Fruit fly (Drosophila melanogaster) whole organism, embryonic: Measurements from ENCODE around the gene CG10338.

Experiments
- Aef1 ChIP-seq: fragments of 200-800 bp; sonication (Bioruptor generic); IDR thresholded peaks from 3 replicates; pipeline ENCODE4 v1.3.6; 2022; ENCODE audit warnings: missing biosample characterization, missing genetic modification characterization
- CG10267 ChIP-seq: fragments of 200-800 bp; sonication (Bioruptor generic); optimal IDR thresholded peaks from 2 replicates; lab custom pipeline; 2018; ENCODE audit warnings: missing biosample characterization, mild to moderate bottlenecking, missing genetic modification characterization, moderate library complexity
- CG11093 ChIP-seq: fragments of 200-800 bp; sonication (Bioruptor generic); IDR thresholded peaks from 3 replicates; pipeline ENCODE4 v1.3.6; 2022; ENCODE audit warnings: missing biosample characterization, missing genetic modification characterization
- CG12071 ChIP-seq: fragments of 200-800 bp; sonication (Bioruptor generic); optimal IDR thresholded peaks from 3 replicates; lab custom pipeline; 2018; ENCODE audit warnings: missing biosample characterization, mild to moderate bottlenecking, missing genetic modification characterization
- CG12391 ChIP-seq: fragments of 200-800 bp; sonication (Bioruptor generic); optimal IDR thresholded peaks from 3 replicates; lab custom pipeline; 2018; ENCODE audit warnings: missing biosample characterization, mild to moderate bottlenecking, missing genetic modification characterization, moderate library complexity
- CG12942 ChIP-seq: fragments of 200-800 bp; sonication (Bioruptor generic); optimal IDR thresholded peaks from 3 replicates; lab custom pipeline; 2016; ENCODE audit warnings: missing biosample characterization, missing genetic modification characterization
- CG16815 ChIP-seq: fragments of 200-800 bp; sonication (Bioruptor generic); optimal IDR thresholded peaks from 3 replicates; lab custom pipeline; 2017; ENCODE audit warnings: missing biosample characterization, mild to moderate bottlenecking, missing genetic modification characterization
- CG18764 ChIP-seq: fragments of 200-800 bp; sonication (Bioruptor generic); optimal IDR thresholded peaks from 3 replicates; lab custom pipeline; 2016; ENCODE audit warnings: missing biosample characterization, missing genetic modification characterization
- CG2678 ChIP-seq: fragments of 200-800 bp; sonication (Bioruptor generic); optimal IDR thresholded peaks from 3 replicates; lab custom pipeline; 2019; ENCODE audit warnings: missing biosample characterization, mild to moderate bottlenecking, missing genetic modification characterization, moderate library complexity
- CG33213 ChIP-seq: fragments of 200-800 bp; sonication (Bioruptor generic); optimal IDR thresholded peaks from 3 replicates; lab custom pipeline; 2016; ENCODE audit warnings: missing biosample characterization, missing genetic modification characterization
- CG34422 ChIP-seq: fragments of 200-800 bp; sonication (Bioruptor generic); IDR thresholded peaks from 3 replicates; pipeline ENCODE4 v1.3.6; 2022; ENCODE audit warnings: missing biosample characterization, missing genetic modification characterization
- CG3838 ChIP-seq: fragments of 200-800 bp; sonication (Bioruptor generic); optimal IDR thresholded peaks from 3 replicates; lab custom pipeline; 2016; ENCODE audit warnings: missing biosample characterization, missing genetic modification characterization
- CG4282 ChIP-seq: fragments of 200-800 bp; sonication (Bioruptor generic); optimal IDR thresholded peaks from 2 replicates; lab custom pipeline; 2016; ENCODE audit warnings: missing biosample characterization, missing genetic modification characterization
- CG6654 ChIP-seq: fragments of 200-800 bp; sonication (Bioruptor generic); optimal IDR thresholded peaks from 2 replicates; lab custom pipeline; 2017; ENCODE audit warnings: missing biosample characterization, mild to moderate bottlenecking, missing genetic modification characterization
- CG6813 ChIP-seq: fragments of 200-800 bp; sonication (Bioruptor generic); optimal IDR thresholded peaks from 2 replicates; lab custom pipeline; 2017; ENCODE audit warnings: missing biosample characterization, missing genetic modification characterization, mild to moderate bottlenecking, moderate library complexity, missing genetic modification reagents
- CG7271 ChIP-seq: fragments of 200-800 bp; sonication (Bioruptor generic); optimal IDR thresholded peaks from 2 replicates; lab custom pipeline; 2018; ENCODE audit warnings: missing biosample characterization, mild to moderate bottlenecking, missing genetic modification characterization, moderate library complexity
- CG8290 ChIP-seq, 3 experiments: fragments of 200-800 bp; sonication (Bioruptor generic); optimal IDR thresholded peaks; 2 replicates each; lab custom pipeline; 2016 to 2019; ENCODE audit warnings: missing biosample characterization in 3 of 3, missing genetic modification characterization in 3 of 3, mild to moderate bottlenecking in 2 of 3, moderate library complexity in 1 of 3
- CG9215 ChIP-seq: fragments of 200-800 bp; sonication (Bioruptor generic); IDR thresholded peaks from 2 replicates; pipeline ENCODE4 v1.3.6; 2022; ENCODE audit warnings: missing biosample characterization, missing genetic modification characterization
- Doc3 ChIP-seq: fragments of 200-800 bp; sonication (Bioruptor generic); IDR thresholded peaks from 3 replicates; pipeline ENCODE4 v1.3.6; 2022; ENCODE audit warnings: missing biosample characterization, missing genetic modification characterization; ENCODE audit not compliant: partially characterized antibody
- Drgx ChIP-seq: fragments of 200-800 bp; sonication (Bioruptor generic); IDR thresholded peaks from 2 replicates; pipeline ENCODE4 v1.3.6; 2022; ENCODE audit warnings: missing biosample characterization, missing genetic modification characterization
- Fer2 ChIP-seq: fragments of 200-800 bp; sonication (Bioruptor generic); optimal IDR thresholded peaks from 2 replicates; lab custom pipeline; 2018; ENCODE audit warnings: missing biosample characterization, mild to moderate bottlenecking, missing genetic modification characterization, moderate library complexity
- Fer3 ChIP-seq: fragments of 200-800 bp; sonication (Bioruptor generic); optimal IDR thresholded peaks from 2 replicates; lab custom pipeline; 2018; ENCODE audit warnings: missing biosample characterization, mild to moderate bottlenecking, missing genetic modification characterization, moderate library complexity
- HmgD ChIP-seq: fragments of 200-800 bp; sonication (Bioruptor generic); optimal IDR thresholded peaks from 3 replicates; lab custom pipeline; 2016; ENCODE audit warnings: missing biosample characterization, missing genetic modification characterization
- Med ChIP-seq: fragments of 200-800 bp; sonication (Bioruptor generic); peaks from one replicate; lab custom pipeline; 2016; ENCODE audit warnings: missing biosample characterization, missing genetic modification characterization, mild to moderate bottlenecking, inconsistent platforms, moderate library complexity
- Nf-YB ChIP-seq: fragments of 200-800 bp; sonication (Bioruptor generic); optimal IDR thresholded peaks from 3 replicates; lab custom pipeline; 2019; ENCODE audit warnings: missing biosample characterization, mild to moderate bottlenecking, missing genetic modification characterization, moderate library complexity
- Opbp ChIP-seq: fragments of 200-800 bp; sonication (Bioruptor generic); IDR thresholded peaks from 3 replicates; pipeline ENCODE4 v1.3.6; 2022; ENCODE audit warnings: missing biosample characterization, missing genetic modification characterization; ENCODE audit not compliant: partially characterized antibody
- Rfx ChIP-seq: fragments of 200-800 bp; sonication (Bioruptor generic); IDR thresholded peaks from 2 replicates; pipeline ENCODE4 v1.3.6; 2022; ENCODE audit warnings: missing biosample characterization, missing genetic modification characterization
- Scr ChIP-seq: fragments of 200-800 bp; sonication (Bioruptor generic); IDR thresholded peaks from 2 replicates; pipeline ENCODE4 v1.3.6; 2022; ENCODE audit warnings: missing biosample characterization, missing genetic modification characterization; ENCODE audit not compliant: partially characterized antibody
- Ssrp ChIP-seq: fragments of 200-800 bp; sonication (Bioruptor generic); optimal IDR thresholded peaks from 2 replicates; lab custom pipeline; 2018; ENCODE audit warnings: missing biosample characterization, mild to moderate bottlenecking, missing genetic modification characterization, moderate library complexity
- TFAM ChIP-seq: fragments of 200-800 bp; sonication (Bioruptor generic); optimal IDR thresholded peaks from 2 replicates; lab custom pipeline; 2017; ENCODE audit warnings: missing biosample characterization, missing genetic modification characterization, inconsistent platforms
- ash1 ChIP-seq: fragments of 200-800 bp; sonication (Bioruptor generic); optimal IDR thresholded peaks from 2 replicates; lab custom pipeline; 2018; ENCODE audit warnings: missing biosample characterization, mild to moderate bottlenecking, missing genetic modification characterization
- bsh ChIP-seq, 2 experiments: fragments of 200-800 bp; sonication (Bioruptor generic); optimal IDR thresholded peaks; 2 replicates each; lab custom pipeline; 2017 to 2018; ENCODE audit warnings: mild to moderate bottlenecking in 2 of 2, missing biosample characterization in 2 of 2, missing genetic modification characterization in 2 of 2, moderate library complexity in 1 of 2
- gt ChIP-seq: fragments of 200-800 bp; sonication (Bioruptor generic); IDR thresholded peaks from 2 replicates; pipeline ENCODE4 v1.3.6; 2022; ENCODE audit warnings: missing biosample characterization, missing genetic modification characterization
- hth ChIP-seq: fragments of >200 bp; optimal IDR thresholded peaks from 2 replicates; lab custom pipeline; 2017; ENCODE audit warnings: inconsistent platforms
- jumu ChIP-seq: fragments of 200-800 bp; sonication (Bioruptor generic); optimal IDR thresholded peaks from 3 replicates; lab custom pipeline; 2016; ENCODE audit warnings: missing biosample characterization, missing genetic modification characterization
- lilli ChIP-seq: fragments of 200-800 bp; sonication (Bioruptor generic); optimal IDR thresholded peaks from 3 replicates; lab custom pipeline; 2016; ENCODE audit warnings: missing biosample characterization, missing genetic modification characterization
- nerfin-2 ChIP-seq: fragments of 200-800 bp; sonication (Bioruptor generic); IDR thresholded peaks from 2 replicates; pipeline ENCODE4 v1.3.6; 2022; ENCODE audit warnings: missing biosample characterization, missing genetic modification characterization; ENCODE audit not compliant: partially characterized antibody
- seq ChIP-seq: fragments of 200-800 bp; sonication (Bioruptor generic); IDR thresholded peaks from 2 replicates; pipeline ENCODE4 v1.3.6; 2022; ENCODE audit warnings: missing biosample characterization, missing genetic modification characterization
- slou ChIP-seq: fragments of 200-800 bp; sonication (Bioruptor generic); optimal IDR thresholded peaks from 3 replicates; lab custom pipeline; 2016; ENCODE audit warnings: missing biosample characterization, missing genetic modification characterization
- slp2 ChIP-seq: fragments of 200-800 bp; sonication (Bioruptor generic); optimal IDR thresholded peaks from 2 replicates; lab custom pipeline; 2016; ENCODE audit warnings: missing biosample characterization, missing genetic modification characterization
- sr ChIP-seq: fragments of 200-800 bp; sonication (Bioruptor generic); IDR thresholded peaks from 3 replicates; pipeline ENCODE4 v1.3.6; 2022; ENCODE audit warnings: missing biosample characterization, missing genetic modification characterization

CG10338 gene

DNA sequence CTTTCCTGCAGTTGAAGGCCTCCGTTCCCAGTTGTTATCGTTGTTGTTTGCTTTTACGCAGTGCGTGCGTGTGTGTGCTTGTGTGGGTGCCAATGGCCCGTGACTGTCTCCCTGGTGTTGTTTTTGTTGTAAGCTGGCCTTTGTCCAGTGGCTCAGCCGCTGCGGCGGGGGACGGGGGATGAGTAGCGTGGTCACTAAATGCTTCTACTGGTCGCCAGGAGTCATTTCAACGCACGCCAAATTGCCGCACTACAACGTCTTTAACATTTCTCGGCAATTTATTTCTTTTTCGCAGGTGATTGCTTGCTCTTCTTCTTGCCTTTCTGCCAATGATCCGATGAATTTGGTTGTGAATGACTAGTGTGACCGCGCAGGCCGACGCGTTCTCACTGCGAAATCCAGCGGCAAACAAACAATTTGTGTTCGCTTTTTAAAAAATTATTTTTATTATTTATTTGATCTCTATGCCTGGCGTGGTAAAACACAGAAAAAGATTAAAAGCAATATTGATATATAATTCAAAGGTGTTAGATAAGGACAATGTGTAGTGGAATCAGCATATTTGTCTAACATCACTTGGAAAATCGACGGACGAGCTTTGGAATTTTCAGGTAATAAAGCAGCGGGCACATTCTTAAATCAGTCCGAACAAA is 12.9 kb downstream of the CG10338 start, which contains the start of the genes Faf2 and Grip71 (continued):
- TF ChIP-seq jumu (GFP tag; lab: Kevin White, UChicago): peak; percentile 80
- peak; percentile 79 for TF ChIP-seq CG8290 (GFP tag; optimal IDR thresholded peaks at IDR 0.05; lab: Kevin White, UChicago)
- TF ChIP-seq CG8290 (tag; optimal IDR thresholded peaks at IDR 0.05; lab: Kevin White, UChicago): peak; percentile 15 to 72
- peak; percentile 92 for TF ChIP-seq Fer3
- TF ChIP-seq ash1 (GFP tag; lab: Kevin White, UChicago): no peak
- peak; percentile 72; the same call in 1 of the 3 replicates for TF ChIP-seq sr (GFP tag; lab: Robert Waterston, UW)
- TF ChIP-seq bsh (GFP tag; optimal IDR thresholded peaks at IDR 0.05; lab: Kevin White, UChicago): peak in 1 of 2 experiments; percentile 93
- TF ChIP-seq CG9215 (GFP tag; lab: Robert Waterston, UW): peak; percentile 92
- TF ChIP-seq Aef1 (GFP tag; lab: Robert Waterston, UW): peak; percentile 96
- TF ChIP-seq CG18764: peak; percentile 93
- peak; percentile 81 for TF ChIP-seq slp2 (GFP tag; lab: Kevin White, UChicago)
- TF ChIP-seq CG7271: peak; percentile 71
- peak; percentile 22 for TF ChIP-seq HmgD (GFP tag; lab: Kevin White, UChicago)
- TF ChIP-seq CG6654 (GFP tag; lab: Kevin White, UChicago): peak; percentile 35
- peak; percentile 41 for TF ChIP-seq CG12071 (GFP tag; lab: Kevin White, UChicago)
- TF ChIP-seq Doc3 (GFP tag; lab: Robert Waterston, UW): no peak
- peak; percentile 93 for TF ChIP-seq CG12942
- TF ChIP-seq Fer2 (tag; lab: Kevin White, UChicago): peak; percentile 81
- TF ChIP-seq CG16815 (GFP tag; lab: Kevin White, UChicago): peak; percentile 95
- peak; percentile 59 for TF ChIP-seq Nf-YB (GFP tag; lab: Kevin White, UChicago)
- peak; percentile 97 for TF ChIP-seq CG34422 (GFP tag; lab: Robert Waterston, UW)
- TF ChIP-seq hth (lab: Kevin White, UChicago): no peak
- peak; percentile 51 for TF ChIP-seq TFAM (GFP tag; lab: Kevin White, UChicago)
- TF ChIP-seq CG4282 (GFP tag; lab: Kevin White, UChicago): peak; percentile 14
- peak; percentile 89 for TF ChIP-seq CG2678
- TF ChIP-seq Rfx: peak; percentile 97
- TF ChIP-seq CG33213 (GFP tag; lab: Kevin White, UChicago): peak; percentile 73
- TF ChIP-seq Drgx (GFP tag; lab: Robert Waterston, UW): peak; percentile 85
- peak; percentile 84 for TF ChIP-seq CG10267
- peak; percentile 94 for TF ChIP-seq CG12391 (tag; lab: Kevin White, UChicago)
- peak; percentile 71 for TF ChIP-seq CG3838
- peak; percentile 90 for TF ChIP-seq seq (GFP tag; lab: Robert Waterston, UW)
- TF ChIP-seq CG11093 (GFP tag; lab: Robert Waterston, UW): peak; percentile 96
- TF ChIP-seq nerfin-2: no peak
- peak; percentile 95 for TF ChIP-seq Ssrp (tag; lab: Kevin White, UChicago)
- TF ChIP-seq Scr: peak; percentile 57
- TF ChIP-seq gt (GFP tag; lab: Robert Waterston, UW): peak; percentile 92
- peak; percentile 89 for TF ChIP-seq slou (GFP tag; lab: Kevin White, UChicago)
- TF ChIP-seq Opbp: peak; percentile 31; the same call in 1 of the 3 replicates
- TF ChIP-seq, all 482 proteins: peak for 424

DNA sequence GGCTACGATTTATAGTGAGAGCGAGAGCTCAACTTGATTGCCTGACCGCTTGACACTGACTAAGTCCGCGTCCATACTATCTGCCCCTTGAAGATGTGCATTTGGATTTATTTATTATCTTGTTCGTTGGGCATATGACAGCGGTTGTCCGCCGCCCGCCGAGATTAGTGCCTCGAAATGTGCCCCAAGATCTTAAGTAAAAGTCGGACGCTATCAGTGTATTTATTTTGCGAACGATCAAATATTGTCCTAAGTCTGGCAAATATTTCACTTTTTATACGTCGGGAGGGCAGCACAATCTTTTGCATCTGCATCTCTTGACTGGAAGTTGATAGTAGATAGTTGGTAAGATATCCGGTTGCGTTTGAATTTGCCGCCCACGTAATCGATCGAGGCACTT is 18.2 kb downstream of the CG10338 start, which contains the start of gene Irk3:
TSS of gene Irk3 (minus strand) at position 63 of the 400 bp plus-strand sequence.
- TF ChIP-seq CG6813 (GFP tag; lab: Kevin White, UChicago): peak; percentile 5
- TF ChIP-seq lilli: no peak
- peak; percentile 74 for TF ChIP-seq Med (GFP tag; lab: Kevin White, UChicago)
